Fruit fly (Drosophila melanogaster) whole organism, embryonic: ENCODE measurements around the gene CG34284.

Experiments used
- B-H1 ChIP-seq: fragments of 200-800 bp; sonication (Bioruptor generic); IDR thresholded peaks from 3 replicates; pipeline ENCODE4 v1.3.6; 2022; ENCODE audit warnings: missing biosample characterization, missing genetic modification characterization
- BEAF-32 ChIP-seq: fragments of 200-800 bp; sonication (Bioruptor generic); optimal IDR thresholded peaks from 3 replicates; lab custom pipeline; 2017; ENCODE audit warnings: missing biosample characterization, missing genetic modification characterization, mild to moderate bottlenecking, moderate library complexity, missing genetic modification reagents
- BtbVII ChIP-seq: fragments of 200-800 bp; sonication (Bioruptor generic); optimal IDR thresholded peaks from 3 replicates; lab custom pipeline; 2017; ENCODE audit warnings: missing biosample characterization, mild to moderate bottlenecking, missing genetic modification characterization
- CG10565 ChIP-seq: fragments of 200-800 bp; sonication (Bioruptor generic); optimal IDR thresholded peaks from 3 replicates; lab custom pipeline; 2016; ENCODE audit warnings: missing biosample characterization, mild to moderate bottlenecking, missing genetic modification characterization
- CG11560 ChIP-seq: fragments of 200-800 bp; sonication (Bioruptor generic); IDR thresholded peaks from 3 replicates; pipeline ENCODE4 v1.3.6; 2022; ENCODE audit warnings: missing biosample characterization, missing genetic modification characterization
- CG12219 ChIP-seq: fragments of 200-800 bp; sonication (Bioruptor generic); optimal IDR thresholded peaks from 3 replicates; lab custom pipeline; 2018; ENCODE audit warnings: missing biosample characterization, mild to moderate bottlenecking, missing genetic modification characterization
- CG12942 ChIP-seq: fragments of 200-800 bp; sonication (Bioruptor generic); optimal IDR thresholded peaks from 3 replicates; lab custom pipeline; 2016; ENCODE audit warnings: missing biosample characterization, missing genetic modification characterization
- CG15479 ChIP-seq: fragments of 200-800 bp; sonication (Bioruptor generic); optimal IDR thresholded peaks from 3 replicates; lab custom pipeline; 2019; ENCODE audit warnings: missing biosample characterization, mild to moderate bottlenecking, missing genetic modification characterization, moderate library complexity
- CG16779 ChIP-seq: fragments of 200-800 bp; sonication (Bioruptor generic); IDR thresholded peaks from 2 replicates; pipeline ENCODE4 v1.3.6; 2022; ENCODE audit warnings: missing biosample characterization, missing genetic modification characterization
- CG18619 ChIP-seq: fragments of 200-800 bp; sonication (Bioruptor generic); optimal IDR thresholded peaks from 3 replicates; lab custom pipeline; 2017; ENCODE audit warnings: missing biosample characterization, mild to moderate bottlenecking, missing genetic modification characterization
- CG2116 ChIP-seq: fragments of 200-800 bp; sonication (Bioruptor generic); optimal IDR thresholded peaks from 3 replicates; lab custom pipeline; 2018; ENCODE audit warnings: missing biosample characterization, mild to moderate bottlenecking, missing genetic modification characterization
- CG2120 ChIP-seq: fragments of 200-800 bp; sonication (Bioruptor generic); optimal IDR thresholded peaks from 3 replicates; lab custom pipeline; 2016; ENCODE audit warnings: missing biosample characterization, missing genetic modification characterization
- CG32767 ChIP-seq: fragments of 200-800 bp; sonication (Bioruptor generic); IDR thresholded peaks from 2 replicates; pipeline ENCODE4 v1.3.6; 2022; ENCODE audit warnings: missing biosample characterization, missing genetic modification characterization
- CG3726 ChIP-seq: fragments of 200-800 bp; sonication (Bioruptor generic); IDR thresholded peaks from 3 replicates; pipeline ENCODE4, ENCODE4 v1.3.6; 2022; ENCODE audit warnings: missing biosample characterization, missing genetic modification characterization
- CG4282 ChIP-seq: fragments of 200-800 bp; sonication (Bioruptor generic); optimal IDR thresholded peaks from 2 replicates; lab custom pipeline; 2016; ENCODE audit warnings: missing biosample characterization, missing genetic modification characterization
- CG4424 ChIP-seq: fragments of 200-800 bp; sonication (Bioruptor generic); optimal IDR thresholded peaks from 3 replicates; lab custom pipeline; 2016; ENCODE audit warnings: missing biosample characterization, missing genetic modification characterization
- CG4707 ChIP-seq: fragments of 200-800 bp; sonication (Bioruptor generic); optimal IDR thresholded peaks from 2 replicates; lab custom pipeline; 2018; ENCODE audit warnings: missing biosample characterization, mild to moderate bottlenecking, missing genetic modification characterization, moderate library complexity
- CG6654 ChIP-seq: fragments of 200-800 bp; sonication (Bioruptor generic); optimal IDR thresholded peaks from 2 replicates; lab custom pipeline; 2017; ENCODE audit warnings: missing biosample characterization, mild to moderate bottlenecking, missing genetic modification characterization
- CG7928 ChIP-seq: fragments of 200-800 bp; sonication (Bioruptor generic); optimal IDR thresholded peaks from 2 replicates; lab custom pipeline; 2017; ENCODE audit warnings: missing biosample characterization, mild to moderate bottlenecking, missing genetic modification characterization
- CG8924 ChIP-seq: fragments of 200-800 bp; optimal IDR thresholded peaks from 3 replicates; lab custom pipeline; 2019; ENCODE audit warnings: missing biosample characterization, mild to moderate bottlenecking, missing genetic modification characterization, moderate library complexity
- CkIIα-i1 ChIP-seq: fragments of 200-800 bp; sonication (Bioruptor generic); IDR thresholded peaks from 2 replicates; pipeline ENCODE4 v1.3.6; 2022; ENCODE audit warnings: missing biosample characterization, missing genetic modification characterization
- D ChIP-seq, 2 experiments: fragments of 200-800 bp in 1 of 2; fragments of >200 bp in 1 of 2; sonication (Bioruptor generic) in 1 of 2; optimal IDR thresholded peaks; 2 replicates in 1 of 2; 3 replicates in 1 of 2; lab custom pipeline; 2017; ENCODE audit warnings: mild to moderate bottlenecking in 1 of 2, missing biosample characterization in 1 of 2, missing genetic modification characterization in 1 of 2, missing genetic modification reagents in 1 of 2
- Dad ChIP-seq: fragments of 200-800 bp; sonication (Bioruptor generic); optimal IDR thresholded peaks from 3 replicates; lab custom pipeline; 2016; ENCODE audit warnings: missing biosample characterization, missing genetic modification characterization
- Dip3 ChIP-seq: fragments of 200-800 bp; sonication (Bioruptor generic); optimal IDR thresholded peaks from 3 replicates; lab custom pipeline; 2016; ENCODE audit warnings: missing biosample characterization, missing genetic modification characterization
- Doc3 ChIP-seq: fragments of 200-800 bp; sonication (Bioruptor generic); IDR thresholded peaks from 3 replicates; pipeline ENCODE4 v1.3.6; 2022; ENCODE audit warnings: missing biosample characterization, missing genetic modification characterization; ENCODE audit not compliant: partially characterized antibody
- Ets97D ChIP-seq: fragments of 200-800 bp; sonication (Bioruptor generic); optimal IDR thresholded peaks from 3 replicates; lab custom pipeline; 2016; ENCODE audit warnings: missing biosample characterization, missing genetic modification characterization
- HLH54F ChIP-seq: fragments of 200-800 bp; sonication (Bioruptor generic); optimal IDR thresholded peaks from 3 replicates; lab custom pipeline; 2016; ENCODE audit warnings: missing biosample characterization, missing genetic modification characterization
- Hr3 ChIP-seq: fragments of 200-800 bp; sonication (Bioruptor generic); optimal IDR thresholded peaks from 3 replicates; lab custom pipeline; 2016; ENCODE audit warnings: missing biosample characterization, missing genetic modification characterization
- Hr78 ChIP-seq, 2 experiments: fragments of 200-800 bp in 1 of 2; fragments of >200 bp in 1 of 2; sonication (Bioruptor generic) in 1 of 2; optimal IDR thresholded peaks; 2 replicates each; lab custom pipeline; 2017 to 2019; ENCODE audit warnings: missing biosample characterization in 2 of 2, missing genetic modification characterization in 2 of 2, mild to moderate bottlenecking in 1 of 2, moderate library complexity in 1 of 2
- Mes4 ChIP-seq: fragments of 200-800 bp; sonication (Bioruptor generic); optimal IDR thresholded peaks from 2 replicates; lab custom pipeline; 2016; ENCODE audit warnings: missing biosample characterization, missing genetic modification characterization
- Six4 ChIP-seq: fragments of 200-800 bp; sonication (Bioruptor generic); optimal IDR thresholded peaks from 2 replicates; lab custom pipeline; 2016; ENCODE audit warnings: missing biosample characterization, missing genetic modification characterization
- Sry-δ ChIP-seq: fragments of 200-800 bp; sonication (Bioruptor generic); optimal IDR thresholded peaks from 2 replicates; lab custom pipeline; 2016; ENCODE audit warnings: missing biosample characterization, missing genetic modification characterization
- Tbp ChIP-seq: fragments of >200 bp; optimal IDR thresholded peaks from 2 replicates; lab custom pipeline; 2018; ENCODE audit warnings: missing biosample characterization, missing genetic modification characterization
- Trl ChIP-seq, 3 experiments: fragments of >200 bp in 2 of 3; fragments of 200-800 bp in 1 of 3; sonication (Bioruptor generic) in 1 of 3; optimal IDR thresholded peaks; 2 replicates in 1 of 3; 3 replicates in 2 of 3; lab custom pipeline; 2016 to 2017; ENCODE audit warnings: missing biosample characterization in 1 of 3, missing genetic modification characterization in 1 of 3
- amos ChIP-seq: fragments of 200-800 bp; sonication (Bioruptor generic); IDR thresholded peaks from 2 replicates; pipeline ENCODE4 v1.3.6; 2022; ENCODE audit warnings: missing biosample characterization, missing genetic modification characterization; ENCODE audit not compliant: partially characterized antibody
- ap ChIP-seq: fragments of 200-800 bp; sonication (Bioruptor generic); IDR thresholded peaks from 2 replicates; pipeline ENCODE4 v1.3.6; 2022; ENCODE audit warnings: missing biosample characterization, missing genetic modification characterization
- cas ChIP-seq: fragments of 200-800 bp; sonication (Bioruptor generic); IDR thresholded peaks from 2 replicates; pipeline ENCODE4 v1.3.6; 2022; ENCODE audit warnings: missing biosample characterization, missing genetic modification characterization
- da ChIP-seq: fragments of 200-800 bp; sonication (Bioruptor generic); optimal IDR thresholded peaks from 2 replicates; lab custom pipeline; 2016; ENCODE audit warnings: missing biosample characterization, missing genetic modification characterization
- disco-r ChIP-seq: fragments of 200-800 bp; sonication (Bioruptor generic); optimal IDR thresholded peaks from 2 replicates; lab custom pipeline; 2016; ENCODE audit warnings: missing biosample characterization, missing genetic modification characterization
- gro ChIP-seq: fragments of 200-800 bp; sonication (Bioruptor generic); optimal IDR thresholded peaks from 2 replicates; lab custom pipeline; 2016; ENCODE audit warnings: missing biosample characterization, missing genetic modification characterization
- ham ChIP-seq: fragments of 200-800 bp; sonication (Bioruptor generic); IDR thresholded peaks from 2 replicates; pipeline ENCODE4 v1.3.6; 2022; ENCODE audit warnings: missing biosample characterization, missing genetic modification characterization
- lab ChIP-seq: fragments of 200-800 bp; sonication (Bioruptor generic); optimal IDR thresholded peaks from 3 replicates; lab custom pipeline; 2017; ENCODE audit warnings: missing biosample characterization, missing genetic modification characterization, mild to moderate bottlenecking, moderate library complexity, missing genetic modification reagents
- lbe ChIP-seq: fragments of 200-800 bp; sonication (Bioruptor generic); optimal IDR thresholded peaks from 2 replicates; lab custom pipeline; 2016; ENCODE audit warnings: missing biosample characterization, mild to moderate bottlenecking, missing genetic modification characterization
- mam ChIP-seq: fragments of 200-800 bp; sonication (Bioruptor generic); optimal IDR thresholded peaks from 3 replicates; lab custom pipeline; 2016; ENCODE audit warnings: missing biosample characterization, missing genetic modification characterization
- nerfin-2 ChIP-seq: fragments of 200-800 bp; sonication (Bioruptor generic); IDR thresholded peaks from 2 replicates; pipeline ENCODE4 v1.3.6; 2022; ENCODE audit warnings: missing biosample characterization, missing genetic modification characterization; ENCODE audit not compliant: partially characterized antibody
- org-1 ChIP-seq: fragments of 200-800 bp; sonication (Bioruptor generic); optimal IDR thresholded peaks from 2 replicates; lab custom pipeline; 2017; ENCODE audit warnings: missing biosample characterization, missing genetic modification characterization
- schlank ChIP-seq: fragments of 200-800 bp; sonication (Bioruptor generic); optimal IDR thresholded peaks from 2 replicates; lab custom pipeline; 2018; ENCODE audit warnings: missing biosample characterization, mild to moderate bottlenecking, missing genetic modification characterization
- tin ChIP-seq: fragments of 200-800 bp; sonication (Bioruptor generic); optimal IDR thresholded peaks from 3 replicates; lab custom pipeline; 2016; ENCODE audit warnings: missing biosample characterization, missing genetic modification characterization
- tio ChIP-seq: fragments of 200-800 bp; sonication (Bioruptor generic); optimal IDR thresholded peaks from 2 replicates; lab custom pipeline; 2017; ENCODE audit warnings: missing biosample characterization, missing genetic modification characterization, inconsistent platforms
- vfl ChIP-seq: fragments of 200-800 bp; sonication (Bioruptor generic); optimal IDR thresholded peaks from 2 replicates; lab custom pipeline; 2016; ENCODE audit warnings: missing biosample characterization, missing genetic modification characterization
- zen2 ChIP-seq: fragments of 200-800 bp; sonication (Bioruptor generic); IDR thresholded peaks from 3 replicates; pipeline ENCODE4 v1.3.6; 2022; ENCODE audit warnings: missing biosample characterization, missing genetic modification characterization; ENCODE audit not compliant: partially characterized antibody

The CG34284 gene

dm6 chr3R:18918872-18919339, 16.2 kb upstream of the CG34284 start (continued):
- TF ChIP-seq ap: no peak
- TF ChIP-seq CG12219 (GFP tag; lab: Kevin White, UChicago): no peak
- no peak for TF ChIP-seq cas
- no peak for TF ChIP-seq CG4424 (GFP tag; lab: Kevin White, UChicago)
- TF ChIP-seq schlank (tag; lab: Kevin White, UChicago): no peak
- no peak for TF ChIP-seq Dip3 (GFP tag; lab: Kevin White, UChicago)
- TF ChIP-seq gro (GFP tag; lab: Kevin White, UChicago): peak; percentile 70
- no peak for TF ChIP-seq CG2116
- TF ChIP-seq CG3726 (GFP tag; lab: Robert Waterston, UW): no peak
- TF ChIP-seq lab: peak; percentile 73
- no peak for TF ChIP-seq zen2
- no peak for TF ChIP-seq D (optimal IDR thresholded peaks at IDR 0.05; lab: Kevin White, UChicago)
- no peak for TF ChIP-seq D (GFP tag; optimal IDR thresholded peaks at IDR 0.05; lab: Kevin White, UChicago)
- no peak for TF ChIP-seq nerfin-2 (GFP tag; lab: Robert Waterston, UW)
- no peak for TF ChIP-seq CG11560
- no peak for TF ChIP-seq mam (GFP tag; lab: Kevin White, UChicago)
- no peak for TF ChIP-seq Mes4 (GFP tag; lab: Kevin White, UChicago)
- TF ChIP-seq BtbVII (GFP tag; lab: Kevin White, UChicago): peak; percentile 46
- no peak for TF ChIP-seq lbe (GFP tag; lab: Kevin White, UChicago)
- TF ChIP-seq CG10565: no peak
- TF ChIP-seq Sry-δ (GFP tag; lab: Kevin White, UChicago): no peak
- peak; percentile 63 for TF ChIP-seq da (GFP tag; lab: Kevin White, UChicago)
- TF ChIP-seq HLH54F: no peak
- no peak for TF ChIP-seq CG4707 (GFP tag; lab: Kevin White, UChicago)
- no peak for TF ChIP-seq disco-r
- no peak for TF ChIP-seq org-1 (GFP tag; lab: Kevin White, UChicago)
- no peak for TF ChIP-seq tio (GFP tag; lab: Kevin White, UChicago)
- no peak for TF ChIP-seq CG18619 (GFP tag; lab: Kevin White, UChicago)
- no peak for TF ChIP-seq CG16779 (GFP tag; lab: Robert Waterston, UW)
- no peak for TF ChIP-seq Hr3 (GFP tag; lab: Kevin White, UChicago)
- peak; percentile 10; the same call in 1 of the 2 replicates for TF ChIP-seq CG32767 (GFP tag; lab: Robert Waterston, UW)
- no peak for TF ChIP-seq Tbp (GFP tag; lab: Kevin White, UChicago)
- no peak for TF ChIP-seq Ets97D
- no peak for TF ChIP-seq B-H1 (GFP tag; lab: Robert Waterston, UW)
- no peak for TF ChIP-seq CG15479
- TF ChIP-seq CG12942 (GFP tag; lab: Kevin White, UChicago): no peak
- no peak for TF ChIP-seq Six4 (GFP tag; lab: Kevin White, UChicago)
- no peak for TF ChIP-seq CG6654 (GFP tag; lab: Kevin White, UChicago)
- TF ChIP-seq BEAF-32 (GFP tag; lab: Kevin White, UChicago): no peak
- TF ChIP-seq CG7928 (GFP tag; lab: Kevin White, UChicago): no peak
- TF ChIP-seq CG8924 (tag; lab: Kevin White, UChicago): no peak
- TF ChIP-seq CG2120 (GFP tag; lab: Kevin White, UChicago): no peak
- TF ChIP-seq Hr78 (GFP tag; optimal IDR thresholded peaks at IDR 0.05; lab: Kevin White, UChicago): no peak
- TF ChIP-seq CG4282 (GFP tag; lab: Kevin White, UChicago): no peak
- no peak for TF ChIP-seq CkIIα-i1 (GFP tag; lab: Robert Waterston, UW)
- TF ChIP-seq Doc3 (GFP tag; lab: Robert Waterston, UW): no peak
- TF ChIP-seq Trl (optimal IDR thresholded peaks at IDR 0.05; lab: Kevin White, UChicago): no peak
- no peak for TF ChIP-seq Trl (GFP tag; optimal IDR thresholded peaks at IDR 0.05; lab: Kevin White, UChicago)
- no peak for TF ChIP-seq vfl (GFP tag; lab: Kevin White, UChicago)
- TF ChIP-seq tin (GFP tag; lab: Kevin White, UChicago): no peak
- no peak for TF ChIP-seq ham (GFP tag; lab: Robert Waterston, UW)
- peak; percentile 37; the same call in 1 of the 2 replicates for TF ChIP-seq amos (GFP tag; lab: Robert Waterston, UW)
- no peak for TF ChIP-seq Dad (GFP tag; lab: Kevin White, UChicago)
